ENCODE assay signal across 1 fruit fly cellular context in genomic region chrX:7700239-7700793, dm6.
A peak's percentile ranks its signal among the peaks of the same experiment; 100 is the strongest.
TF ChIP-seq lines count a peak whose summit lies in the region.

No protein-coding gene starts in this region.

TF ChIP-seq in whole organism, embryonic, 481 proteins besides CTCF, POLR2A, EP300 and RAD21 (continued from another document):
- TF ChIP-seq mam (GFP tag; optimal IDR thresholded peaks at IDR 0.05; lab: Kevin White, UChicago), result peak; percentile 89
- TF ChIP-seq lab (GFP tag; optimal IDR thresholded peaks at IDR 0.05; lab: Kevin White, UChicago), result peak; percentile 95
- peak; percentile 92 for TF ChIP-seq CG6689 (GFP tag; IDR thresholded peaks at IDR 0.05; lab: Robert Waterston, UW)
- peak; percentile 91 for TF ChIP-seq CG1024 (GFP tag; IDR thresholded peaks at IDR 0.05; lab: Robert Waterston, UW)
- TF ChIP-seq HLHmδ (GFP tag; optimal IDR thresholded peaks at IDR 0.05; lab: Kevin White, UChicago), result no peak
- peak; percentile 91 for TF ChIP-seq CG13296 (GFP tag; optimal IDR thresholded peaks at IDR 0.05; lab: Kevin White, UChicago)
- no peak for TF ChIP-seq CG2129 (GFP tag; IDR thresholded peaks at IDR 0.05; lab: Robert Waterston, UW; ENCODE audit: partially characterized antibody)
- TF ChIP-seq pita (GFP tag; optimal IDR thresholded peaks at IDR 0.05; lab: Kevin White, UChicago), result no peak
- TF ChIP-seq CG8478 (optimal IDR thresholded peaks at IDR 0.05; lab: Kevin White, UChicago), result no peak
- TF ChIP-seq CG8281 (tag; optimal IDR thresholded peaks at IDR 0.05; lab: Kevin White, UChicago), result peak; percentile 55
- TF ChIP-seq CG18262 (tag; optimal IDR thresholded peaks at IDR 0.05; lab: Kevin White, UChicago), result peak; percentile 82
- no peak for TF ChIP-seq bbx (GFP tag; IDR thresholded peaks at IDR 0.05; lab: Robert Waterston, UW; ENCODE audit: partially characterized antibody)
- TF ChIP-seq Doc2 (GFP tag; IDR thresholded peaks at IDR 0.05; lab: Robert Waterston, UW), result peak; percentile 77
- peak; percentile 76 for TF ChIP-seq Nf-YC (tag; optimal IDR thresholded peaks at IDR 0.05; lab: Kevin White, UChicago)
- TF ChIP-seq CG13624 (GFP tag; optimal IDR thresholded peaks at IDR 0.05; lab: Kevin White, UChicago), result peak; percentile 94
- TF ChIP-seq CG10431 (GFP tag; optimal IDR thresholded peaks at IDR 0.05; lab: Kevin White, UChicago), result no peak
- peak; percentile 87 for TF ChIP-seq CG11504 (tag; optimal IDR thresholded peaks at IDR 0.05; lab: Kevin White, UChicago)
- TF ChIP-seq wor (GFP tag; IDR thresholded peaks at IDR 0.05; lab: Robert Waterston, UW), result peak; percentile 88
- TF ChIP-seq Gsc (GFP tag; IDR thresholded peaks at IDR 0.05; lab: Robert Waterston, UW), result peak; percentile 85
- TF ChIP-seq Hmx (GFP tag; optimal IDR thresholded peaks at IDR 0.05; lab: Kevin White, UChicago), result peak; percentile 2
- peak; percentile 73 for TF ChIP-seq CG15073 (GFP tag; optimal IDR thresholded peaks at IDR 0.05; lab: Kevin White, UChicago)
- peak; percentile 90 for TF ChIP-seq CG16863 (GFP tag; optimal IDR thresholded peaks at IDR 0.05; lab: Kevin White, UChicago)
- TF ChIP-seq Sin3A (optimal IDR thresholded peaks at IDR 0.05; lab: Kevin White, UChicago), result no peak
- TF ChIP-seq Meics (GFP tag; optimal IDR thresholded peaks at IDR 0.05; lab: Kevin White, UChicago), result peak; percentile 88
- peak; percentile 90 for TF ChIP-seq CG12942 (GFP tag; optimal IDR thresholded peaks at IDR 0.05; lab: Kevin White, UChicago)
- no peak for TF ChIP-seq luna (GFP tag; optimal IDR thresholded peaks at IDR 0.05; lab: Kevin White, UChicago)
- TF ChIP-seq HmgZ (tag; optimal IDR thresholded peaks at IDR 0.05; lab: Kevin White, UChicago), result peak; percentile 94
- peak; percentile 7 for TF ChIP-seq pfk (GFP tag; optimal IDR thresholded peaks at IDR 0.05; lab: Kevin White, UChicago)
- peak; percentile 82 for TF ChIP-seq Usf (GFP tag; optimal IDR thresholded peaks at IDR 0.05; lab: Kevin White, UChicago)
- TF ChIP-seq TFAM (GFP tag; optimal IDR thresholded peaks at IDR 0.05; lab: Kevin White, UChicago), result no peak
- TF ChIP-seq CG16779 (GFP tag; IDR thresholded peaks at IDR 0.05; lab: Robert Waterston, UW), result peak; percentile 91
- peak; percentile 94 for TF ChIP-seq CG8944 (GFP tag; optimal IDR thresholded peaks at IDR 0.05; lab: Kevin White, UChicago)
- peak; percentile 77 for TF ChIP-seq Bdp1 (GFP tag; optimal IDR thresholded peaks at IDR 0.05; lab: Kevin White, UChicago)
- TF ChIP-seq Dek (tag; optimal IDR thresholded peaks at IDR 0.05; lab: Kevin White, UChicago), result peak; percentile 90
- peak; percentile 78 for TF ChIP-seq CG14965 (GFP tag; optimal IDR thresholded peaks at IDR 0.05; lab: Kevin White, UChicago; ENCODE audit: borderline replicate concordance)
- TF ChIP-seq mld (GFP tag; IDR thresholded peaks at IDR 0.05; lab: Robert Waterston, UW; ENCODE audit: partially characterized antibody), result no peak
- peak; percentile 95 for TF ChIP-seq H2.0 (GFP tag; IDR thresholded peaks at IDR 0.05; lab: Robert Waterston, UW)
- peak; percentile 82 for TF ChIP-seq CG6854 (GFP tag; optimal IDR thresholded peaks at IDR 0.05; lab: Kevin White, UChicago)
- peak; percentile 78 for TF ChIP-seq Poxn (GFP tag; IDR thresholded peaks at IDR 0.05; lab: Robert Waterston, UW)
- peak; percentile 68 for TF ChIP-seq psq (GFP tag; optimal IDR thresholded peaks at IDR 0.05; lab: Kevin White, UChicago)
- TF ChIP-seq CG4404 (GFP tag; IDR thresholded peaks at IDR 0.05; lab: Robert Waterston, UW), result peak; percentile 78
- peak; percentile 54 for TF ChIP-seq CG10565 (GFP tag; optimal IDR thresholded peaks at IDR 0.05; lab: Kevin White, UChicago)
- TF ChIP-seq D19B (GFP tag; optimal IDR thresholded peaks at IDR 0.05; lab: Kevin White, UChicago), result peak; percentile 80
- no peak for TF ChIP-seq yki (optimal IDR thresholded peaks at IDR 0.05; lab: Kevin White, UChicago)
- peak; percentile 89 for TF ChIP-seq CG4730 (GFP tag; IDR thresholded peaks at IDR 0.05; lab: Robert Waterston, UW)
- TF ChIP-seq CG18764 (GFP tag; optimal IDR thresholded peaks at IDR 0.05; lab: Kevin White, UChicago), result peak; percentile 84
- peak; percentile 94 for TF ChIP-seq Fer3 (tag; optimal IDR thresholded peaks at IDR 0.05; lab: Kevin White, UChicago)
- TF ChIP-seq CG18619 (GFP tag; optimal IDR thresholded peaks at IDR 0.05; lab: Kevin White, UChicago), result peak; percentile 90
- TF ChIP-seq Vsx1 (GFP tag; optimal IDR thresholded peaks at IDR 0.05; lab: Kevin White, UChicago), result peak; percentile 56
- TF ChIP-seq disco-r (GFP tag; optimal IDR thresholded peaks at IDR 0.05; lab: Kevin White, UChicago), result peak; percentile 83
- TF ChIP-seq CG12391 (tag; optimal IDR thresholded peaks at IDR 0.05; lab: Kevin White, UChicago), result peak; percentile 87
- TF ChIP-seq Hsf (GFP tag; optimal IDR thresholded peaks at IDR 0.05; lab: Kevin White, UChicago), result peak; percentile 94
- TF ChIP-seq Taf1 (GFP tag; IDR thresholded peaks at IDR 0.05; lab: Robert Waterston, UW), result peak; percentile 83; the same call in 1 of the 2 replicates
- TF ChIP-seq CG10267 (tag; optimal IDR thresholded peaks at IDR 0.05; lab: Kevin White, UChicago), result peak; percentile 72
- peak; percentile 94 for TF ChIP-seq chm (GFP tag; IDR thresholded peaks at IDR 0.05; lab: Robert Waterston, UW)
- TF ChIP-seq CG13775 (GFP tag; optimal IDR thresholded peaks at IDR 0.05; lab: Kevin White, UChicago), result peak; percentile 76
- peak; percentile 95 for TF ChIP-seq HLH3B (GFP tag; IDR thresholded peaks at IDR 0.05; lab: Robert Waterston, UW)
- peak; percentile 79 for TF ChIP-seq CG12236 (GFP tag; optimal IDR thresholded peaks at IDR 0.05; lab: Kevin White, UChicago)
- peak; percentile 83 for TF ChIP-seq wek (GFP tag; optimal IDR thresholded peaks at IDR 0.05; lab: Kevin White, UChicago)
- peak; percentile 81 for TF ChIP-seq CG5180 (GFP tag; optimal IDR thresholded peaks at IDR 0.05; lab: Kevin White, UChicago)
- TF ChIP-seq E2f2 (GFP tag; IDR thresholded peaks at IDR 0.05; lab: Robert Waterston, UW), result peak; percentile 63
- TF ChIP-seq CG7987 (GFP tag; optimal IDR thresholded peaks at IDR 0.05; lab: Kevin White, UChicago), result peak; percentile 80
- peak; percentile 93 for TF ChIP-seq ems (GFP tag; optimal IDR thresholded peaks at IDR 0.05; lab: Kevin White, UChicago)
- TF ChIP-seq Xbp1 (GFP tag; optimal IDR thresholded peaks at IDR 0.05; lab: Kevin White, UChicago), result peak; percentile 95
- TF ChIP-seq vnd (GFP tag; IDR thresholded peaks at IDR 0.05; lab: Robert Waterston, UW; ENCODE audit: partially characterized antibody), result no peak
- TF ChIP-seq CG10147 (GFP tag; optimal IDR thresholded peaks at IDR 0.05; lab: Kevin White, UChicago), result peak; percentile 83
- peak; percentile 94 for TF ChIP-seq Awh (GFP tag; IDR thresholded peaks at IDR 0.05; lab: Robert Waterston, UW)
- peak; percentile 89 to 92 for TF ChIP-seq chif (GFP tag; optimal IDR thresholded peaks at IDR 0.05; lab: Kevin White, UChicago)
- peak; percentile 90 for TF ChIP-seq CG8924 (tag; optimal IDR thresholded peaks at IDR 0.05; lab: Kevin White, UChicago)
- peak; percentile 78 for TF ChIP-seq vfl (GFP tag; optimal IDR thresholded peaks at IDR 0.05; lab: Kevin White, UChicago)
- peak; percentile 95 for TF ChIP-seq HLH54F (GFP tag; optimal IDR thresholded peaks at IDR 0.05; lab: Kevin White, UChicago)
- TF ChIP-seq peb (GFP tag; IDR thresholded peaks at IDR 0.05; lab: Robert Waterston, UW), result peak; percentile 91
- TF ChIP-seq Pdp1 (GFP tag; optimal IDR thresholded peaks at IDR 0.05; lab: Kevin White, UChicago), result peak; percentile 79 to 83
- TF ChIP-seq so (GFP tag; IDR thresholded peaks at IDR 0.05; lab: Robert Waterston, UW), result peak; percentile 90
- peak; percentile 82 for TF ChIP-seq Myb (GFP tag; optimal IDR thresholded peaks at IDR 0.05; lab: Kevin White, UChicago)
- TF ChIP-seq pnt (GFP tag; optimal IDR thresholded peaks at IDR 0.05; lab: Kevin White, UChicago), result peak; percentile 79
- TF ChIP-seq CG4424 (GFP tag; optimal IDR thresholded peaks at IDR 0.05; lab: Kevin White, UChicago), result peak; percentile 89
- peak; percentile 98 for TF ChIP-seq CG8388 (GFP tag; optimal IDR thresholded peaks at IDR 0.05; lab: Kevin White, UChicago)
- TF ChIP-seq bsh (GFP tag; optimal IDR thresholded peaks at IDR 0.05; lab: Kevin White, UChicago), result peak in 1 of 2 experiments; percentile 90
- no peak for TF ChIP-seq HLH4C (GFP tag; IDR thresholded peaks at IDR 0.05; lab: Robert Waterston, UW; ENCODE audit: partially characterized antibody)
- TF ChIP-seq ssp (GFP tag; IDR thresholded peaks at IDR 0.05; lab: Robert Waterston, UW), result peak; percentile 84
- peak; percentile 85 for TF ChIP-seq cwo (GFP tag; optimal IDR thresholded peaks at IDR 0.05; lab: Kevin White, UChicago)
- no peak for TF ChIP-seq Tbp (GFP tag; optimal IDR thresholded peaks at IDR 0.05; lab: Kevin White, UChicago)
- TF ChIP-seq usp (GFP tag; optimal IDR thresholded peaks at IDR 0.05; lab: Kevin White, UChicago), result no peak
- peak; percentile 51; the same call in 1 of the 2 replicates for TF ChIP-seq Adf1 (GFP tag; IDR thresholded peaks at IDR 0.05; lab: Robert Waterston, UW)
- TF ChIP-seq CG12219 (GFP tag; optimal IDR thresholded peaks at IDR 0.05; lab: Kevin White, UChicago), result peak; percentile 94
- TF ChIP-seq MESR4 (GFP tag; optimal IDR thresholded peaks at IDR 0.05; lab: Kevin White, UChicago), result peak; percentile 34
- TF ChIP-seq Max (GFP tag; optimal IDR thresholded peaks at IDR 0.05; lab: Kevin White, UChicago), result peak; percentile 74
- peak; percentile 85 for TF ChIP-seq CG7357 (GFP tag; IDR thresholded peaks at IDR 0.05; lab: Robert Waterston, UW)
- TF ChIP-seq CG1233 (GFP tag; optimal IDR thresholded peaks at IDR 0.05; lab: Kevin White, UChicago), result peak; percentile 89
- peak; percentile 85 for TF ChIP-seq dati (GFP tag; IDR thresholded peaks at IDR 0.05; lab: Robert Waterston, UW)
- peak; percentile 25 for TF ChIP-seq Spps (tag; optimal IDR thresholded peaks at IDR 0.05; lab: Kevin White, UChicago)
- peak in 1 of 2 experiments; percentile 42 for TF ChIP-seq insv (GFP tag; optimal IDR thresholded peaks at IDR 0.05; lab: Kevin White, UChicago)
- peak; percentile 74 for TF ChIP-seq cato (GFP tag; optimal IDR thresholded peaks at IDR 0.05; lab: Kevin White, UChicago; ENCODE audit: borderline replicate concordance)
- peak; percentile 88 for TF ChIP-seq gt (GFP tag; IDR thresholded peaks at IDR 0.05; lab: Robert Waterston, UW)
- no peak for TF ChIP-seq sna (GFP tag; IDR thresholded peaks at IDR 0.05; lab: Robert Waterston, UW; ENCODE audit: partially characterized antibody)
- no peak for TF ChIP-seq fd102C (GFP tag; optimal IDR thresholded peaks at IDR 0.05; lab: Kevin White, UChicago)
- TF ChIP-seq kni (GFP tag; optimal IDR thresholded peaks at IDR 0.05; lab: Kevin White, UChicago), result peak; percentile 61
- TF ChIP-seq CG10321 (GFP tag; IDR thresholded peaks at IDR 0.05; lab: Robert Waterston, UW), result peak; percentile 76
- TF ChIP-seq p53 (GFP tag; optimal IDR thresholded peaks at IDR 0.05; lab: Kevin White, UChicago), result peak; percentile 63
- TF ChIP-seq CG4328 (GFP tag; optimal IDR thresholded peaks at IDR 0.05; lab: Kevin White, UChicago), result peak; percentile 80
- TF ChIP-seq repo (GFP tag; optimal IDR thresholded peaks at IDR 0.05; lab: Kevin White, UChicago), result peak; percentile 92
- TF ChIP-seq CG14050 (GFP tag; IDR thresholded peaks at IDR 0.05; lab: Robert Waterston, UW), result peak; percentile 91
- TF ChIP-seq Hmr (GFP tag; optimal IDR thresholded peaks at IDR 0.05; lab: Kevin White, UChicago), result peak; percentile 85
- TF ChIP-seq sim (GFP tag; IDR thresholded peaks at IDR 0.05; lab: Robert Waterston, UW), result peak; percentile 79
- peak; percentile 89 for TF ChIP-seq phol (tag; optimal IDR thresholded peaks at IDR 0.05; lab: Kevin White, UChicago)
- TF ChIP-seq jumu (GFP tag; optimal IDR thresholded peaks at IDR 0.05; lab: Kevin White, UChicago), result peak; percentile 83
- TF ChIP-seq abd-A (tag; optimal IDR thresholded peaks at IDR 0.05; lab: Kevin White, UChicago), result peak; percentile 36
- TF ChIP-seq CG9727 (GFP tag; optimal IDR thresholded peaks at IDR 0.05; lab: Kevin White, UChicago), result peak; percentile 84
- peak; percentile 86 for TF ChIP-seq aop (GFP tag; IDR thresholded peaks at IDR 0.05; lab: Robert Waterston, UW)
- no peak for TF ChIP-seq ato (GFP tag; IDR thresholded peaks at IDR 0.05; lab: Robert Waterston, UW; ENCODE audit: partially characterized antibody)
